Worm (Caenorhabditis elegans) whole organism, young adult: Measurements from ENCODE around the gene tax-6.

Source experiments
- F33H1.4 ChIP-seq: fragments of 200-800 bp; sonication (Bioruptor generic); IDR thresholded peaks from 2 replicates; pipeline ENCODE4 v1.3.6; 2022; ENCODE audit warnings: missing genetic modification reagents, missing genetic modification characterization, missing compliant biosample characterization
- madf-10 ChIP-seq: sonication (generic microtip); optimal IDR thresholded peaks from 2 replicates; lab custom pipeline; 2016; ENCODE audit warnings: mild to moderate bottlenecking, missing genetic modification characterization, missing compliant biosample characterization

DNA sequence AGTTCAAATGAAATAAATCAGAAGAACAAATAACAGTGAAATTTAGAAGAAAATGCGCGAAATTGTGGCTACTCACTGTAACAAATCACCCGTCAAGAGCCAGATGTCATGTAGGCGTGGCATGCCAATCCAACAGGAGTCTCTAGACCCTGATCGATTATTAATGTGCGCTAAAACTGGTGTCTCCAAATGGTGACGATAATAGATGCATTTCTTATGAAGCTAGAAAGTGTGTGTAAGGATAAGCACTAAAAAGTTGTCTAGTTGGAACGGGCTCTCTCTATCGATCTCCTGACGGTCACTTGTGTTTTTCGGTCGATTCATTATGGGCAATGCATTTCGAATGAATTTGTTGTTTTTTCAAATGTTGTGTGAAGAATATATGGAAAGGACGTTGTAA, 39.6 kb downstream of the tax-6 start, which contains the start of gene mec-3:
- TF ChIP-seq F33H1.4 (GFP tag; lab: Robert Waterston, UW), result no peak
- no peak for TF ChIP-seq madf-10 (tag; lab: Kevin White, UChicago)
